Fruit fly (Drosophila melanogaster): ENCODE measurements around the gene cal1.

Gene cal1

DNA sequence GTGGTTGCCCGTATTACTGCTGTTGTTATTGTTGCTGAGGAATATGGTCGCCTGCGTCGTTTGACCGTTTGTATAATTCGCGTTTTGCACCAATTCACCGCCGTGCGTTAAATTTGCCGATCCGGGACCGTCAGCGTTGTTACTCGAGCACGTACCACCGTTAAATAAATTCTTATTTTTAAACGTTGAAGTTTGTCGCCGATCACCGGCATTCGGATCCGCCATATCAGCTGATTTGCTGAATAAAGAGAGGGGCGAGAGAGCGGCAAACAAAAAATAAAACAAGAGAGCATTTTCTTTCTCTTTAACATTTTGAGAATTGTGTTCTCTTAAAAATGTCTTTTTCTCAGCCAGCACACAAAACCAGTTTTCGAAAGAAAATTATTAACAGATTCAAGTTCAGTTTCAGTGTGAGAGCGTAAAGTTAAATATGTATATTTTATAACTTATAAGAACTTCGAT lies 30.9 kb downstream of the cal1 start (continued):
- TF ChIP-seq MTF-1 (GFP tag; optimal IDR thresholded peaks at IDR 0.05; ENCODE audit: borderline replicate concordance): no peak
- no peak for TF ChIP-seq dysf (GFP tag; IDR thresholded peaks at IDR 0.05)
- peak; percentile 42 for TF ChIP-seq CG3281 (GFP tag; optimal IDR thresholded peaks at IDR 0.05)
- peak in 1 of 2 experiments; percentile 70 for TF ChIP-seq crp (GFP tag; optimal IDR thresholded peaks at IDR 0.05)
- TF ChIP-seq CG6689 (GFP tag; IDR thresholded peaks at IDR 0.05): no peak
- peak; percentile 68 for TF ChIP-seq pros (GFP tag; optimal IDR thresholded peaks at IDR 0.05)
- TF ChIP-seq CG14441 (GFP tag; IDR thresholded peaks at IDR 0.05): peak; percentile 23; the same call in 1 of the 2 replicates

- TF ChIP-seq sens (GFP tag) (peak; percentile 12), ssp (GFP tag; IDR thresholded peaks at IDR 0.05) (no peak)
Observed at dm6 chr3R:17120165-17120564, 32.1 kb downstream of the cal1 start, which contains the start of gene CG34278. Gene CG34278 (plus strand): TSS chr3R:17120465.

DNA sequence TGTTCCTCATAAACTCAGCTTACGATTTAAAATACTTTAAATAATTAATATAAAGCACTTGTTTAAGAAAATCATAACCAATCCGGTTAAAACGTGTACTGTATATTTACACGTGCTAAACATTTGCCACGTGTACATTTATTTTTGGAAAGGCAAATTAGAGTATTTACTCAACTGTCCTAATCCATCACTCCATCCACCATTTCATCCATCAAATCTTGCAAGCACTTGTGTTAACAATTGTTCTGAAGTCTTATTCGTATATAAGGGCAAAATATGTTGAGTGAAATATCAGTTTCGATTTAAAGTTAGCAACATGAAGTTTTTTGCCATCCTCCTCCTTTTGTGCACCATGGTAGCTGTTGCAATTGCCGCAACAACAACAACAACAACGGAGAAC lies 33.2 kb downstream of the cal1 start, which contains the start of gene CG42779:
Gene CG42779, plus strand, starts transcription at position 301 of the 400 bp plus-strand sequence.
- TF ChIP-seq lab (GFP tag; optimal IDR thresholded peaks at IDR 0.05): peak; percentile 14
- TF ChIP-seq tx (GFP tag; optimal IDR thresholded peaks at IDR 0.05): no peak

dm6 chr3R:17122796-17123504 lies 34.9 kb downstream of the cal1 start:
- TF ChIP-seq hth (optimal IDR thresholded peaks at IDR 0.05) (no peak), CG34224 (GFP tag; IDR thresholded peaks at IDR 0.05; ENCODE audit: partially characterized antibody) (no peak), CG2712 (tag; optimal IDR thresholded peaks at IDR 0.05) (no peak), CG31441 (GFP tag; IDR thresholded peaks at IDR 0.05) (0 out of 2 replicates have a peak, but pooled peaks have one; percentile 37), trem (tag; optimal IDR thresholded peaks at IDR 0.05) (no peak), sens (GFP tag) (peak; percentile 5), chinmo (GFP tag; IDR thresholded peaks at IDR 0.05; ENCODE audit: partially characterized antibody) (peak; percentile 88; the same call in 3 of the 4 replicates), Sry-δ (GFP tag; optimal IDR thresholded peaks at IDR 0.05) (no peak), BEAF-32 (GFP tag; optimal IDR thresholded peaks at IDR 0.05) (no peak), CG42726 (GFP tag; IDR thresholded peaks at IDR 0.05; ENCODE audit: partially characterized antibody) (no peak), Dfd (GFP tag; optimal IDR thresholded peaks at IDR 0.05) (no peak), CG8281 (tag; optimal IDR thresholded peaks at IDR 0.05) (peak; percentile 95), Hand (GFP tag; optimal IDR thresholded peaks at IDR 0.05) (no peak), HLH3B (GFP tag; IDR thresholded peaks at IDR 0.05) (no peak), CG2678 (tag; optimal IDR thresholded peaks at IDR 0.05) (peak; percentile 14), CG16779 (GFP tag; IDR thresholded peaks at IDR 0.05) (no peak), dpn (GFP tag; optimal IDR thresholded peaks at IDR 0.05) (no peak), dysf (GFP tag; IDR thresholded peaks at IDR 0.05) (0 out of 3 replicates have a peak, but pooled peaks have one; percentile 10), Hr51 (GFP tag; optimal IDR thresholded peaks at IDR 0.05) (peak in 1 of 2 experiments; percentile 40), chif (GFP tag; optimal IDR thresholded peaks at IDR 0.05) (no peak), en (GFP tag; optimal IDR thresholded peaks at IDR 0.05) (no peak), Adf1 (GFP tag; IDR thresholded peaks at IDR 0.05) (peak; percentile 73), Sry-β (GFP tag; optimal IDR thresholded peaks at IDR 0.05) (no peak), B-H2 (GFP tag; optimal IDR thresholded peaks at IDR 0.05) (no peak), B-H1 (GFP tag; IDR thresholded peaks at IDR 0.05) (no peak), Sox102F (GFP tag; optimal IDR thresholded peaks at IDR 0.05) (peak; percentile 18), CG34422 (GFP tag; IDR thresholded peaks at IDR 0.05) (no peak), CG7839 (tag; optimal IDR thresholded peaks at IDR 0.05) (peak; percentile 7), az2 (GFP tag; optimal IDR thresholded peaks at IDR 0.05) (no peak), gem (tag; optimal IDR thresholded peaks at IDR 0.05) (peak; percentile 31), dmrt99B (tag; optimal IDR thresholded peaks at IDR 0.05) (peak; percentile 27), pnt (GFP tag; optimal IDR thresholded peaks at IDR 0.05) (no peak), cg (GFP tag; optimal IDR thresholded peaks at IDR 0.05) (no peak), Dbx (GFP tag; IDR thresholded peaks at IDR 0.05) (no peak)

Data from whole organism, embryonic.